Worm (Caenorhabditis elegans): Measurements from ENCODE around the gene R10E4.1.

DNA sequence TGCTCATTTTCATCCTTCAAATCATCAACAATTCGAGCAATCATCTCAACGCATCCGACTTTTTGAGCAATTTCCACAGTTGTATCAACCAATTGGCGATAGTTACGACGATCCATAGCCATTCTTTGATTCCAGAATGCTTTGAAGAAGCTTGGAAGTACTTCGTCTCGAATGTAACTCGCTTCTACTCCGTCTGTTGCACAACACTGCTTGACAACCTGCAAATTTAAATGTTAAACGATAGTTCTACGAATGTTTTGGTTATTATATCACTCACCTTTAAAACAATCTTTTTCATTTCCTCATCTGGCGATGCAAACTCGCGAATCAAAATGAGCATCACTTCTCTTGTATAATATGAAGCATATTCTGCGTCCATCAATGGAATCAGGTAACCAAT, 3.7 kb upstream of the R10E4.1 start:
- TF ChIP-seq ama-1 (optimal IDR thresholded peaks at IDR 0.05): no peak
- TF ChIP-seq sea-1 (GFP tag; conservative IDR thresholded peaks at IDR 0.05): no peak
- TF ChIP-seq tbx-11 (GFP tag; IDR thresholded peaks at IDR 0.05): no peak
- no peak for TF ChIP-seq tbx-37 (GFP tag; conservative IDR thresholded peaks at IDR 0.05)
- TF ChIP-seq scrt-1 (GFP tag; IDR thresholded peaks at IDR 0.05): no peak
- TF ChIP-seq pes-1 (GFP tag; IDR thresholded peaks at IDR 0.05): no peak
- TF ChIP-seq hmbx-1 (tag; optimal IDR thresholded peaks at IDR 0.05): no peak
- no peak for TF ChIP-seq F13C5.2 (tag; optimal IDR thresholded peaks at IDR 0.05)
- TF ChIP-seq flt-1 (GFP tag; IDR thresholded peaks at IDR 0.05): no peak
- TF ChIP-seq B0310.2 (tag; optimal IDR thresholded peaks at IDR 0.05): no peak

All from whole organism, early embryonic.